Fruit fly (Drosophila melanogaster) whole organism: ENCODE measurements around the gene CG12056.

Experiments used
- CG8478 ChIP-seq: fragments of >200 bp; optimal IDR thresholded peaks from 2 replicates; lab custom pipeline; 2018; ENCODE audit warnings: inconsistent platforms
- Dll ChIP-seq: fragments of >200 bp; optimal IDR thresholded peaks from 2 replicates; lab custom pipeline; 2017
- EcR ChIP-seq, 2 experiments: fragments of >200 bp; optimal IDR thresholded peaks; 2 replicates each; lab custom pipeline; 2017; ENCODE audit warnings: missing biosample characterization in 2 of 2, missing genetic modification characterization in 2 of 2, missing genetic modification reagents in 2 of 2
- pan ChIP-seq: fragments of >200 bp; optimal IDR thresholded peaks from 2 replicates; lab custom pipeline; 2017
- psq ChIP-seq: fragments of >200 bp; optimal IDR thresholded peaks from 2 replicates; lab custom pipeline; 2017
- usp ChIP-seq: fragments of >200 bp; optimal IDR thresholded peaks from 2 replicates; lab custom pipeline; 2017; ENCODE audit warnings: missing biosample characterization, missing genetic modification characterization, mixed read lengths

CG12056 gene

DNA sequence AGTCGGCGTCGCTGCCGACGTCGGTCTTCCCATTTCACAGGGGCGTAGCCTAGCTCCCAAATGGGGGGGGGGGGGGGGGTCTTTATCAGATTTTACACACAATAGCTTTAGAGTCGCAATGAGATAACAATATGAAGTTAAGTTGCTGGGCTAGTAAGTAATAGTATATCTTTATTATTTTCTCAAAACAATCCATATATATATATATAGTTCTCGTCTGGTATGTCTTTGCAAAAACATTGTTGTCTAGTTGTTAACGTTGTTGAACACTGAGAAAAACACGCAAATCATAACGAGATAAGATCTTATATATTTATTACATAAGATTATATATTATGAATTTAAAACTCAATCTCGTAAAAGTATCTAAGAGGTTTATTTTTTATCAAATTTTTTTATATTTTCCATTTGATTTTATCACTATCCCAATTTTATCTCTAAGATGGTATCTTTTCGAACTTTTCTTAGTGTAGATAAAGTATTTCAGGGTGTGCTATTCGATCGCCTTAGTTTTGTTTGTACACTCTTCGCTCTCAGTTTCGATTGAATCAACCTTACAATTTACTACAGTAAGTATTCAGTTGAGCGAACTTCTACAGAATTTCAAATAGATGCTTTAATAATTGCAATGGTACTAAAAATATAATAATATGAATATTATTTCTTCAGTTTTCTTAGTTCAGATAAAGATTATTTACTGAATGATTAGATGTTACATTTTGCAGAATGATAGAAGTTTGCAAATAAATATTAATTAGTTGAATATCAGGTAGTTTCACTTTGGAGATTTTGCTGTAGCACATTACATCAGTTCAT is 9.6 kb downstream of the CG12056 start:
- TF ChIP-seq psq (no peak), pan (lab: Kevin White, UChicago) (no peak), EcR (GFP tag; optimal IDR thresholded peaks at IDR 0.05; lab: Kevin White, UChicago) (no peak), Dll (no peak), usp (no peak), CG8478 (no peak)

DNA sequence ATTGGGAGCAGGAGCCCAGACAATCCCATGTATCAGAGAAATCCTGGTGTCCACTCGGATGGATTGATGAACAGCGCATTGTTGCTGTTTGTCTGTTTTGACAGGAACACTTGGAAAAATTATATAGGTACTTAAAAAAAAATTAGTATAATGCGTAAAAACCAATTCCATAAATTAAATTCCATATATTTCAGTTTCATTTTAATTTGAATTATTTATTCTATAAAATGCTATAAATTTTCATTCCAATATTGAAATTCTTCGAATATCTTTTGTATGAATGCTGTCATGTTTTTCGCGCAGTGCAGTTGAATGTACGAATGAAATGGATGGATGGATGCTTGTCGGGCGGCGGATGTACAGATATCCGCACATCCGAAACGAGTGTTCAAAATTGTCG is 18.3 kb downstream of the CG12056 start, which contains the start of gene SmydA-9:
SmydA-9 (minus strand) TSS at position 101 of the 400 bp plus-strand sequence.
- no peak for TF ChIP-seq CG8478

DNA sequence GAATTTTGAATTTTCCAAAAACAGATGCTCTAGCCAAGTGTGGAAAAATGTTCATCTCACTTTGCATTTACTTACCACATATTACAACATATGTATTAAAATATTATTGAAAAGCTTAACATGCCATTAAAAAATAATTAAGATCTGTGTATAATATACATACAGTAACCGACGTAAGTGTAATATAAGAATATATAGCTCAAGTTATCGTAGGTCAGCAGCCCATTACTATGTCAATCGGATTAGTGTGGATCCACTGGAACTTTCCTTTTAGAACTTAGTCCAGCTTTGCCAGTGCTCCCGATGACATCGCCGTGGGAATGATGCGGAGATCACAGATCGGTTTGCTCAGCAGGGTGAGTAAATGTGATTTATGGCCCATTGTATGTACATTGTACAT is 22.1 kb downstream of the CG12056 start, which contains the start of gene Obp8a:
Obp8a (plus strand) TSS at position 301 of the 400 bp plus-strand sequence.
- no peak for TF ChIP-seq CG8478
- no peak for TF ChIP-seq usp
- TF ChIP-seq Dll = no peak
- no peak for TF ChIP-seq pan (lab: Kevin White, UChicago)
- no peak for TF ChIP-seq psq
- TF ChIP-seq EcR (GFP tag; optimal IDR thresholded peaks at IDR 0.05; lab: Kevin White, UChicago) = no peak

DNA sequence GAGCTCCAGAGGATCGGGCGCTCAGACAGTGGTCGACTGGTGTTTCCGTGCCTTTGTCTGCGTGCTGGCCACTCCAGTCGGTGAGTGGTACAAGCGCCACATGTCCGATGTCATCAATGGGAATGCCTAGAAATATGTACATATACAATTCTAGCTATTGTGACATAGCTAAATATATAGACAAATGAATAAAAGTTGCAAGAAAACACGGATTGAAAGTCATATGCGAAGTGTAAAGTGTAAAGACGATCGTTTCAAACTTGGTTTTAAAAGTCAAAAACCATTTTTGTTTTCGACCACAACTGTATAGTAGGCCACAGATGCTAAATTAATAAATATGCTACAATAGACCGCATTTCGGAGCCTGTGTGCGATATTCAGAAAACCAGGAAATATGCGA is 23.0 kb downstream of the CG12056 start, which contains the start of gene CG15368:
CG15368 (plus strand) TSS at position 301 of the 400 bp plus-strand sequence.
- no peak for TF ChIP-seq usp
- no peak for TF ChIP-seq psq
- no peak for TF ChIP-seq Dll
- TF ChIP-seq CG8478 = no peak
- TF ChIP-seq pan (lab: Kevin White, UChicago) = no peak
- TF ChIP-seq EcR (GFP tag; optimal IDR thresholded peaks at IDR 0.05; lab: Kevin White, UChicago) = no peak

DNA sequence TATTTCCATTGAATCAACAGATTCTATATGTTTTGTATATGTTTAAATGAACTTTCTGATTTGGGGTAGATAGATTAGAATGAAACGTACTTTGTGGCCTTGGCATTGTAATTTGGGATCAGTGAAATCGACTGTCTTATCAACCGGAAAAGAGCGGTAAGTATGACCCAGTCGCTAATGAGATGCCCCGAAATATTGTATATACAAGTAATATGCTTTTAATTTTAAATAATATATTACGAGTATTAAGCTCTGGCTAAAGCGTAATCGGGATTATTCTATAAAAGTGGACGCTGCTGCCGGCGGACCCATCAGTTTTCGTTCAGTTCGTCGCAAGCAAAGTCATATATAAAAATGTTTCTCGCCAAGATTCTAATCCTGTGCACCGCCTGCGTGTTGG is 24.1 kb downstream of the CG12056 start, which contains the start of gene CG15369:
CG15369 (plus strand) TSS at position 301 of the 400 bp plus-strand sequence.
- TF ChIP-seq psq = no peak
- no peak for TF ChIP-seq Dll
- TF ChIP-seq CG8478 = no peak
- no peak for TF ChIP-seq usp
- TF ChIP-seq pan (lab: Kevin White, UChicago) = no peak
- TF ChIP-seq EcR (GFP tag; optimal IDR thresholded peaks at IDR 0.05; lab: Kevin White, UChicago) = no peak

DNA sequence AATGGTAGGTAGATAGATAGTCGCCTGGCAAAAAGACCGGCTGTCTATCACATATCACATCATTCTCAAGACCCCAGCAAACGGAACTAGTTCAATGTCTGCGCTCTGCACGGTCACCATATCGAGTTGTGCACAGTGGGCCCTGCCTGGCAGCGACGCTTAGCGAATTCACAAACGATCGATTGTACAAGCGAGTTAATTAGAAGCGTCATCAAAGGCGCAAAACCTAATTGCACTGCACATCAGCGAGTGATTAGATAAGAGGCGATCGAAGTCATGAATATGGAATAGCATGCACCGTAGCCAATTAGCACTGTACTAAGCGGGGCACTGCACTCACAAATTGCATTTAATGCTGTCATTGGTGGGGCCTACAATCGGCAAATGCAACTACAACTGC is 28.0 kb downstream of the CG12056 start:
- TF ChIP-seq usp (no peak), EcR (GFP tag; optimal IDR thresholded peaks at IDR 0.05; lab: Kevin White, UChicago) (peak in 1 of 2 experiments; percentile 48), pan (lab: Kevin White, UChicago) (no peak)

DNA sequence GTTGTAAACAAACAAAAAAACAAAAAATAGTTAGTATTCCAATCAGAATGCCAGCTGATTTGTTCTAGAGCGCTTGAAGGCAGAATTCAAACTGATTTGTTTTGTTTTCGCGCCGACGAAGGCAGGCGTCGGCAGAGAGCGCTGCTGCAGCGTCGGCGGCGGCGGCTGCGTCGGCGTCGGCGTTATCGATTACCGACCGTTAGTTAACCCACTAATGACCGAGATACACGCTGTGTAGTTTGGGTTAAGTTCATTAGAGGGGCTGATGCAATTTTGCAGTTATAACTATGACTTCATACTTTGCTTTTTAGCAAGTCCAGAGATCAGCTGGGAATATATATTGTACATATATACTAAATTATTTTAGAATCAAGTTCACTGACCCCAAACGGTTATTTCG is 30.7 kb downstream of the CG12056 start, which contains the start of gene t:
t (minus strand) TSS at position 76 of the 400 bp plus-strand sequence.
- TF ChIP-seq pan (lab: Kevin White, UChicago) = no peak
- no peak for TF ChIP-seq psq
- TF ChIP-seq EcR (GFP tag; optimal IDR thresholded peaks at IDR 0.05; lab: Kevin White, UChicago) = no peak

DNA sequence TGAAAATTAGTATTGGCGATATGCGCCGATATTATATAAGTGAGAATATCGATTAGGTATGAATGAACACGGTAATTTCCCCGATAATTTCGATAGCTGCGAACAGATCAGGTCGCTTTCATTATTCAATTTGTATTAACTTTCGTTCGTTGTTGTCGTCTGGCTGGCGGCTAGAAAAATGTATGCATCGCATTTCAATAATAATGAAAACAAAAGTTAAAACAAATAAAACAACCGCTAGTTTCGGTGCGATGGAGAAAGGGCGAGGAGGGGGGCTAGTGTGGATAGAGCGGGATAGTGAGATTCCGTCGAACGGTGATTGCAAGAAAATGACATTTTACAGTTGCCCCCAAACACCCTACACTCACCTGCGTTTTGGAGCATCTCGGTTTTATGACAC is 32.0 kb downstream of the CG12056 start:
- no peak for TF ChIP-seq pan (lab: Kevin White, UChicago)
- TF ChIP-seq Dll = no peak
- no peak for TF ChIP-seq CG8478
- TF ChIP-seq psq = no peak
- TF ChIP-seq EcR (GFP tag; optimal IDR thresholded peaks at IDR 0.05; lab: Kevin White, UChicago) = no peak
- no peak for TF ChIP-seq usp

DNA sequence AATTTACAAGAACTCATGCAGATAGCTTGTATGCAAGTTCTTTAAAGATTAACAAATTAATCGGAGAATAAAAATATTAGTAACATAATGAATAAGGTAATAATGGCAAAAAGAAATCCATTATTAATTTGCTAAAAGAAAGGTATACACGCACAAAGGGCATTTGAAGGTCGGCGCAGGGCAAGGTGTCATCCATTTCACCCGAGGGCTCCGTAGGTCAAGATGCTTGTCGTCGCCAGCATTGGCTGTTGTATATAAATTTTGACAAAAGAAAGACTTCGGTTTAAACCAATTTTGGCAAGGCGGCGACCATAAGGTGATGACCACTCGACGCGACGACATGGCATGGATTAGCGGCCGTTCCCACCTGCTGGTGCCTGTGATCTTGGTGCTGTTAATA is 32.7 kb downstream of the CG12056 start, which contains the start of gene CG15370:
CG15370 (plus strand) TSS at position 301 of the 400 bp plus-strand sequence.
- no peak for TF ChIP-seq psq
- no peak for TF ChIP-seq CG8478
- TF ChIP-seq pan (lab: Kevin White, UChicago) = no peak
- TF ChIP-seq usp = no peak
- no peak for TF ChIP-seq EcR (GFP tag; optimal IDR thresholded peaks at IDR 0.05; lab: Kevin White, UChicago)
- TF ChIP-seq Dll = no peak

DNA sequence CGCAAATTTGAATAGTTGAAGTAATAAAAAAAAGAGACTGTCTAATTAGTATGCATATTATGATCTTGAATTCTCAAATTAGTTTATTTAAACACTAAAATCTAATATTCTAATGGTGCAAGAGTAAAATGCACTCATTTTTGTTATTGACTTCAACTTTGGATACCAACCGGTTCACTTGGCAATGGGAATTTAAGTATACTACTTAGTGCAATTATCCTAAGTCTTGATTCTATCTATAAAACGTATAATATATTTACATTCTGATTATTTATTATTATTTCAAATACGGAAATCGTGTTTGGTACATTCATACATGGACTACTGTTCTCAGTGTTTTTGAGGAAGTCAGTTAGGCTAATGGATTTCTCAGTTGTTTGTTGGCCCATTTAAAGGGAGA is 34.4 kb downstream of the CG12056 start, which contains the start of gene Gr8a:
Gr8a (plus strand) TSS at position 301 of the 400 bp plus-strand sequence.
- TF ChIP-seq Dll = no peak
- TF ChIP-seq psq = no peak
- no peak for TF ChIP-seq pan (lab: Kevin White, UChicago)
- no peak for TF ChIP-seq CG8478
- no peak for TF ChIP-seq EcR (GFP tag; optimal IDR thresholded peaks at IDR 0.05; lab: Kevin White, UChicago)
- no peak for TF ChIP-seq usp

DNA sequence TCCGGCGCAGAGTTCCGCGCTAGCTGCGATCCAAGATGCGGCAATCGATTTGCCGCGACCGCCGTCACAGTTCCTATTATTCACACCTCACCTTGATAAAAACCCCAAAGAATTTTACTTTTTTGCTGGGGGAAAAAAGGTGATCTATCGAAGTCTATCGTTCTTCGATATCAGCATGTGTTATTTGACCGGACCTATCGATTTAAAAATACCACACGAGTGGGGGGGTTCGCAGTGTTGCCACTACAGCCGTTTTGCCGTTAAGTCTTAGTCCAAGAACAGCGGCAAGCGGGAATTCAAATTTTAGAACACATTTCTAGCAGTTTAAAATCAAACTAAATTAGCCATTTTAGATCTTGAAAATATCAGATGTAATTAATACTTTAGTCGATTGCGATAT is 39.7 kb downstream of the CG12056 start, which contains the start of gene CG12121:
CG12121 (minus strand) TSS at position 180 of the 400 bp plus-strand sequence.
- TF ChIP-seq Dll = no peak
- TF ChIP-seq usp = no peak
- no peak for TF ChIP-seq pan (lab: Kevin White, UChicago)
- no peak for TF ChIP-seq EcR (GFP tag; optimal IDR thresholded peaks at IDR 0.05; lab: Kevin White, UChicago)
- TF ChIP-seq psq = no peak
- TF ChIP-seq CG8478 = no peak

DNA sequence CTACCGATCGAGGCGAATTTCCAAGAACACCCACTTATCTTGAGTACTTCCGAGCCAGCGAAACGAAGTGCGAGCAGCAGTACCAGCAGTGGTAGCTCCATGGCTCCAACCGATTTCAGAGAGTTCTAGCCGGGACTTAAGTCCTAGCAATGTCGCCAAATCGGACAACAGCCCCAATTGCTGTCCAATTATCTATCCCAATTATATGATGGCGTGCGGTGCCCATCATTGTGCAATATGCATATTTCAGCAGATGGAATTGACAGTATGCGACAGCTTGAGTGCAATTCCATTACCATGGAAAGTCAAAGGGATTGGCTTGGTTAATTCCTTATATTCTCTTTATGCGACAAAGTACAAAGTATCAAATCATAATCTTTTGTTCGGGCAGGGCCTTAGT is 44.0 kb downstream of the CG12056 start, which contains the start of gene Ir8a:
Ir8a (minus strand) TSS at position 101 of the 400 bp plus-strand sequence.
- no peak for TF ChIP-seq Dll
- TF ChIP-seq pan (lab: Kevin White, UChicago) = no peak
- no peak for TF ChIP-seq psq
- TF ChIP-seq EcR (GFP tag; optimal IDR thresholded peaks at IDR 0.05; lab: Kevin White, UChicago) = no peak
- no peak for TF ChIP-seq CG8478
- no peak for TF ChIP-seq usp
